Fruit fly (Drosophila melanogaster) whole organism, pupa: ENCODE results near the gene Vm26Aa.

Experiments used
- CG14655 ChIP-seq: fragments of 200-800 bp; sonication (Bioruptor generic); optimal IDR thresholded peaks from 3 replicates; lab custom pipeline; 2017; ENCODE audit warnings: mild to moderate bottlenecking, missing biosample characterization, missing genetic modification reagents, missing genetic modification characterization
- Pif1B ChIP-seq: fragments of 200-800 bp; sonication (Bioruptor generic); optimal IDR thresholded peaks from 3 replicates; lab custom pipeline; 2016; ENCODE audit warnings: missing biosample characterization, missing genetic modification characterization
- Snoo ChIP-seq: fragments of 200-800 bp; sonication (Bioruptor generic); optimal IDR thresholded peaks from 3 replicates; lab custom pipeline; 2017; ENCODE audit warnings: missing biosample characterization, mild to moderate bottlenecking, missing genetic modification characterization, inconsistent platforms
- rn ChIP-seq: fragments of 200-800 bp; sonication (Bioruptor generic); IDR thresholded peaks from 2 replicates; pipeline ENCODE4 v1.3.6; 2022; ENCODE audit warnings: missing biosample characterization, missing genetic modification characterization

DNA sequence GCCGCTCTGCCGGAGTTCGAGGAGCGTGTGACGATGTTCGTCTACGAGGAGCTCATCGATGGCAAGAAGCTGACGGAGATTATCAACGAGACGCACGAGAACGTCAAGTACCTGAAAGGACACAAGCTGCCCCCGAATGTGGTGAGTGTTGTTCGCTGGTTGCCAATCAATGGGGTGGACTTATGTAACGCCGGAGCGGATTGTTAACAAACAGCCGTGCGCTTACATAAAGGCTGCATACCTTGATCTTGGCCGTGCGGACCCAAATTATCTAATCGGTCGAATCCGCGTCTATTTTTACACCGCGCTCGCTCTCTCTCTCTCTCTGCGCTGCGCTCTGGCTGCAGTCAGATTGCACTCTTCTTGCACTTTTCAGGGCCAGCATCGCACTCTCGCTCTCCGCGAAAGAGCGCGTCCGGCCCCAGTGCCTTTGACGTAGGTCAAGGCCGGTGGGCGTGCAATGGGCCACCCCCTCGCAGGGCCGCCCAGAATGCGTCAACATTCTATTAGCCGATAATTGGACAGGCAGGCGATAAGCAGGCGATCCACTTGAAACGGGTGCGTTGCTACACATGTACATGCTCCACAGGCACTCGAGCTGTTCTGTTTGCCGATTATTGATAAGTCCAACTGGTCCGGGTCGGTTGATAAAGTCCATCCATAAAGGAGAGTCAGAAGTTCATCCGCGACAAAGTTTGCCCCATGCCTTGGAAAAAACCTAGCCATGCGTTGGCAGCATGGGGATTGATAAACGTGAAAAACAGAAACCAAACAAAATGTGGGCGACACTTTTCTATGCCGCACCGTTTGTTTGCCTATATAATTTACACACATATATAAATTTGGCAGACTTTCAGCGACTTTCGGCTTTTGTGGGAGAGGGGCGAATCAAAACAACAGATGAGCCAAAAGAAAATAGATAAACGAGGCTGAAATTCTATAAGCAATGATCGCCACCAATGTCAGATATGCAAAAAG lies 15.5 kb downstream of the Vm26Aa start:
- TF ChIP-seq Pif1B (GFP tag; lab: Kevin White, UChicago) (no peak), Snoo (no peak), rn (GFP tag; lab: Robert Waterston, UW) (no peak), CG14655 (no peak)
